Worm (Caenorhabditis elegans): ENCODE measurements around the gene T09A12.8.
A peak's percentile ranks its signal among the peaks of the same experiment; 100 is the strongest.

The T09A12.8 gene

DNA sequence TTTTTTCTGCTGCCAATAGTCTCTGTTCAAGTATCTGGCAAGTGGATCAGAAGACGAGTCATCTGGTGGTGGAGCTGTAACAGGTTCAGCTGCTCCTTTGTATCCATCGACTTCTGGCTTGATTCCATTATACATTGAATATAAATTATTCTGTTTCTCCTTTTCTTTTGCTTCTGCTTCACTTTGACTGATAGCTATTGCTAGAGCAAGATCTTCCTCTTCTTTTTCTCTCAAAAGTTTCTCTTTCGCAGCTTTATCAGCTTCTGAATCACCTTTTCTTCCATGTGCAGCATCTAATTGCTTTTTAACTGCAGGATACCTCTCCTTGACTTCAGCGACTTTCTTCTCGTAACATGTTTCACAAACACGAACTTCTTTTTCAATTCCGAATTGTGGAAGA lies 39.9 kb downstream of the T09A12.8 start:
- TF ChIP-seq elt-2 (tag; optimal IDR thresholded peaks at IDR 0.05): no peak

DNA sequence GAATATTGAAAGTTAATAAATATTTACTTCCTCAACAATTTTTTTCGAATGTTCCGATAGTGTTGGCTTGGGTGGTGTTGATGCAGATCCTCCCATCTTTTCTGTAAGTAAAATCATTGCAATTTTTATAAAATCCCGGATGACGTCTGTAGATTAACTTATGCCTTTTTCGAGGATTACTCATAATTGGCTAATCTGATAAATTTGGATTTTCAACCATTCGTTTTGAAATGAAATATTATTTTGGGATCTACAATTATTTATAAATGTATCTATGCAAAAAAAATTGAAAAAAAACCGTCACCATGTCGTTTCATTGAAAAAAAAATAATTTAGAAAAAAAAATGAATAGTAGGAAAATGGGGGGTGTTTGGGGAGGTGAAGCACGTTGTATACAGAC lies 42.4 kb downstream of the T09A12.8 start, which contains the start of gene glrx-22:
TSS of gene glrx-22 (minus strand) at position 101 of the 400 bp plus-strand sequence.
- no peak for TF ChIP-seq ceh-28 (tag; optimal IDR thresholded peaks at IDR 0.05)
- no peak for TF ChIP-seq tbx-2 (tag; optimal IDR thresholded peaks at IDR 0.05)
- no peak for TF ChIP-seq nhr-237 (tag; optimal IDR thresholded peaks at IDR 0.05)
- TF ChIP-seq skn-1 (tag; optimal IDR thresholded peaks at IDR 0.05): no peak

DNA sequence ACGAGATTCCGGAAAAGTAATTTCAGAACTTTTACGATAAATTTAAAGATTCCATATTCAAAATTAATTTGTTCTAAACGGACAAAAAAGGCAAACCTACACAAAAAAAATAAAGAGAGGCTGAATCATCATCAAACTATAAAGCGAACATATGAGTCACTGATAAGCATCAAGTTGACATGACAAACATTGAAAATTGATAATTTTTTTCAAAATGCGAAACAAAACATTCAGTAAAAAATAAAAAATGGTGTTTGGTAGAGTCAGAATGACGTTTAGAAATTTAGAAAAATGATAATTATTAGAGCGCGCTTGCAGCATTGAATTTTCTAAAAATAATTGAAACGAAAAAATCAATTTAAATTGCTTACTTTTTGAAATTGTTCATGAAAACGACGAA lies 43.7 kb downstream of the T09A12.8 start:
- peak; percentile 27 for TF ChIP-seq skn-1 (tag; optimal IDR thresholded peaks at IDR 0.05)
- peak; percentile 77 for TF ChIP-seq elt-2 (tag; optimal IDR thresholded peaks at IDR 0.05)
- TF ChIP-seq ceh-9 (tag; optimal IDR thresholded peaks at IDR 0.05): no peak
- TF ChIP-seq nhr-43 (tag; optimal IDR thresholded peaks at IDR 0.05; ENCODE audit: poor library complexity, severe bottlenecking): no peak
- TF ChIP-seq ceh-28 (tag; optimal IDR thresholded peaks at IDR 0.05): no peak
- TF ChIP-seq pha-4 (tag; optimal IDR thresholded peaks at IDR 0.05): peak; percentile 66
- no peak for TF ChIP-seq fkh-2 (tag; optimal IDR thresholded peaks at IDR 0.05)
- TF ChIP-seq egl-27 (tag; optimal IDR thresholded peaks at IDR 0.05): no peak
- TF ChIP-seq unc-62 (GFP tag; optimal IDR thresholded peaks at IDR 0.05): no peak
- TF ChIP-seq hmg-11 (tag; optimal IDR thresholded peaks at IDR 0.05): no peak
- peak; percentile 18 for TF ChIP-seq pqm-1 (tag; optimal IDR thresholded peaks at IDR 0.05)
- TF ChIP-seq nhr-23 (tag; optimal IDR thresholded peaks at IDR 0.05): no peak
- no peak for TF ChIP-seq ceh-82 (tag; optimal IDR thresholded peaks at IDR 0.05)
- TF ChIP-seq sea-2 (GFP tag; optimal IDR thresholded peaks at IDR 0.05): no peak
- no peak for TF ChIP-seq ama-1 (optimal IDR thresholded peaks at IDR 0.05)

DNA sequence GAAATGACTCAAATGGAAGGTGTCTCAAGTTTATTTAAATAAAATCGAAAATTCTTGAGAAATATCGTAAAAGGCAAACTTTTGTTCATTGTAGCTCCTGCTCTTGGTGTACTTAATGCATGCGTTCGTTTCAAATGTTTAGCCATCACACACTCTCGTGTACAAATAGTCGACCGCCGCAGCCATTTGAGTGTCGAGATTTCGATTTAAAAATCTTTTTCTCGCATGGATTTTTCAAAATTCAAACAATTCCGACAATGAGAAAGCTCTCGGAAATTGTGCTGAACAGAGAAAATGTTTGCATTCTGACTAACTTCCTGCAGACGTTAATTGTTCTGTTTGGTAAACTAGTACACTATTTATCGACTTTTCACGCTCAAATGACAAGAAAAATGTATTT lies 44.2 kb downstream of the T09A12.8 start:
- TF ChIP-seq pha-4 (tag; optimal IDR thresholded peaks at IDR 0.05) (no peak), nhr-77 (tag; optimal IDR thresholded peaks at IDR 0.05) (no peak), fkh-2 (tag; optimal IDR thresholded peaks at IDR 0.05) (no peak), hmg-11 (tag; optimal IDR thresholded peaks at IDR 0.05) (no peak), mml-1 (tag; optimal IDR thresholded peaks at IDR 0.05) (no peak), nhr-12 (tag; optimal IDR thresholded peaks at IDR 0.05) (no peak), ceh-9 (tag; optimal IDR thresholded peaks at IDR 0.05) (no peak), egl-5 (tag; optimal IDR thresholded peaks at IDR 0.05) (no peak), pqm-1 (tag; optimal IDR thresholded peaks at IDR 0.05) (no peak), ceh-82 (tag; optimal IDR thresholded peaks at IDR 0.05) (no peak), lin-15B (tag; optimal IDR thresholded peaks at IDR 0.05) (no peak), ceh-16 (tag; optimal IDR thresholded peaks at IDR 0.05) (no peak), elt-2 (tag; optimal IDR thresholded peaks at IDR 0.05) (no peak), nhr-11 (tag; optimal IDR thresholded peaks at IDR 0.05) (no peak)

DNA sequence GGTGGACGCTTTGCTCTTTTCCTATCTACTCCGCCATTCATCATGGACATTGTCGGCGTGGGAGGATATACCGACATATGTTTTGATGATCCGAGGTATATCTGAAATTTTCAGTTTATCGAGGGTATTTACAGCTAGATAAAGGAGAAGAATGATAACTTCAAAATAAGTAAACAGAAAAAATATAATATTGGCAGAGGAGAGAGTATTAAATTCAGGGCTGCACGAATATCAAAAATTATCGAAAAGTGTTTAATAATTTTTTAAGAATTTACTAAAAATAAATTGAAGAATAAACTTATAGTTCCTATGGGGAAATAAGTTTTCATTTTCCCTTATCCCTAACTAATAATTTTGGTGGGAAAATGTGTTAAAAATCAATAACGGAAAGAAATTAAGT lies 44.6 kb downstream of the T09A12.8 start, which contains the start of gene wsp-1:
TSS of gene wsp-1 (minus strand) at position 101 of the 400 bp plus-strand sequence.
- no peak for TF ChIP-seq eor-1 (tag; optimal IDR thresholded peaks at IDR 0.05)

DNA sequence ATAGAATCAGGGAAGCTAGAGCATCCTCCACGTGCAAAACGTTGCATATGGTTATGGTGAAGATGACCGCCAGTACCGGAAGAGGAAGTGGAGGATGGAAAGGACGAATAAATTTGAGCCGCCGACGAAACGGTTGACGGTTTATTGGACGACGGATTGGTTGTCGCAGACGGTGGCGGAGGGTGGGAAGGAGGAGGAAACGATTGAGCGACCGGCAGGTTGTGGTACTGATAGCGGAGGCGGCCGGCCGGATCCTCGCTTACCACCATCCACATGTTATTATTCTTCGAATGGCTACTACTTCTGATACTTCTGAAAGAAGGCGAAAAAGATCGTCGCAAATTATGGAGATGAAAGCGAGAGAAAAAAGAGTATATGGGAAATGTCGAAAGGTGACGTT lies 50.6 kb downstream of the T09A12.8 start:
- TF ChIP-seq nhr-43 (tag; optimal IDR thresholded peaks at IDR 0.05; ENCODE audit: poor library complexity, severe bottlenecking) (no peak), aly-2 (tag; optimal IDR thresholded peaks at IDR 0.05) (no peak), pqm-1 (tag; optimal IDR thresholded peaks at IDR 0.05) (no peak), nhr-11 (tag; optimal IDR thresholded peaks at IDR 0.05) (no peak), nhr-12 (tag; optimal IDR thresholded peaks at IDR 0.05) (no peak), skn-1 (tag; optimal IDR thresholded peaks at IDR 0.05) (no peak), nhr-28 (tag; optimal IDR thresholded peaks at IDR 0.05) (no peak), nhr-25 (tag; optimal IDR thresholded peaks at IDR 0.05) (no peak), elt-2 (tag; optimal IDR thresholded peaks at IDR 0.05) (no peak)
